Fruit fly (Drosophila melanogaster): ENCODE measurements around the gene EMC6.
A peak's percentile ranks its signal among the peaks of the same experiment; 100 is the strongest.

Gene EMC6

DNA sequence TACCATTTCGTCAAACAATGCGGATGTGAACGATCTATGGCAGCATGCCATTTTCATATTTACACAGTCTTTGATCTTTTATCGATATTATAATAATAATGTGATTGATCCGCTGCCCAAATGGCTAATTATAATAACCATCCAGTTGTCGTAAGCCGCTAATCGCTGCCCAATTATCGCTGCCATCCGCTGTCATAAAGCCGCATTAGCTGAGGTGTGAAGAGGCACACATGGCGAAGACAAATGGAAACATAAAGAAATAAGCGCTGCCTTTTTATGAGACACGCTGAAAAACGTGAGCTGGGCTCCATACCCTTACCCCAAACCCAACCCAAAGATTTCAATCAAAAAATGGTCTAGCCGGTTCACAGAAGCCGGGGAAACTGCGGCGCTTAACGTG lies 12.8 kb downstream of the EMC6 start:
- TF ChIP-seq pdm3 (GFP tag; optimal IDR thresholded peaks at IDR 0.05) (no peak), topi (GFP tag; optimal IDR thresholded peaks at IDR 0.05) (no peak), Lpt (GFP tag; optimal IDR thresholded peaks at IDR 0.05) (no peak), spab (GFP tag; optimal IDR thresholded peaks at IDR 0.05) (no peak), Hr4 (GFP tag; optimal IDR thresholded peaks at IDR 0.05) (no peak), CG6792 (GFP tag; optimal IDR thresholded peaks at IDR 0.05) (no peak), salr (GFP tag; optimal IDR thresholded peaks at IDR 0.05) (no peak), achi (GFP tag; optimal IDR thresholded peaks at IDR 0.05) (no peak), Eip75B (GFP tag; optimal IDR thresholded peaks at IDR 0.05) (no peak), CG6163 (GFP tag; IDR thresholded peaks at IDR 0.05) (no peak), CG31627 (GFP tag; optimal IDR thresholded peaks at IDR 0.05) (no peak), CG11294 (GFP tag; IDR thresholded peaks at IDR 0.05) (no peak), fd59A (GFP tag; optimal IDR thresholded peaks at IDR 0.05) (no peak), CG1621 (tag; optimal IDR thresholded peaks at IDR 0.05) (no peak), CG8632 (GFP tag; optimal IDR thresholded peaks at IDR 0.05) (no peak), Smox (GFP tag; optimal IDR thresholded peaks at IDR 0.05) (no peak), dsx (GFP tag; optimal IDR thresholded peaks at IDR 0.05; ENCODE audit: poor library complexity, severe bottlenecking) (no peak)

dm6 chr3R:25009745-25010446 lies 14.9 kb downstream of the EMC6 start:
- TF ChIP-seq Sox14 (GFP tag; optimal IDR thresholded peaks at IDR 0.05) (peak; percentile 88), CG8319 (GFP tag; optimal IDR thresholded peaks at IDR 0.05) (peak; percentile 33), cyc (GFP tag; optimal IDR thresholded peaks at IDR 0.05) (peak; percentile 68), CG16779 (tag; optimal IDR thresholded peaks at IDR 0.05) (peak; percentile 79), Eip93F (GFP tag; optimal IDR thresholded peaks at IDR 0.05) (no peak), dsx (GFP tag; optimal IDR thresholded peaks at IDR 0.05; ENCODE audit: poor library complexity, severe bottlenecking) (peak; percentile 78), CG34406 (GFP tag; optimal IDR thresholded peaks at IDR 0.05) (peak; percentile 67), CG6276 (GFP tag; optimal IDR thresholded peaks at IDR 0.05) (peak; percentile 94), OdsH (GFP tag; optimal IDR thresholded peaks at IDR 0.05) (peak; percentile 84), Ets21C (GFP tag; optimal IDR thresholded peaks at IDR 0.05) (peak; percentile 37), CG32006 (GFP tag; optimal IDR thresholded peaks at IDR 0.05) (peak; percentile 95), pdm3 (GFP tag; optimal IDR thresholded peaks at IDR 0.05) (peak; percentile 82), acj6 (GFP tag; optimal IDR thresholded peaks at IDR 0.05) (peak; percentile 83), esn (GFP tag; optimal IDR thresholded peaks at IDR 0.05) (no peak), ss (GFP tag; optimal IDR thresholded peaks at IDR 0.05) (peak; percentile 84 to 86), CG6163 (GFP tag; IDR thresholded peaks at IDR 0.05) (peak; percentile 95), spab (GFP tag; optimal IDR thresholded peaks at IDR 0.05) (peak; percentile 85), lz (GFP tag; optimal IDR thresholded peaks at IDR 0.05) (peak; percentile 74), achi (GFP tag; optimal IDR thresholded peaks at IDR 0.05) (peak; percentile 90), CG3032 (tag; optimal IDR thresholded peaks at IDR 0.05) (peak; percentile 87), dac (GFP tag; optimal IDR thresholded peaks at IDR 0.05) (peak; percentile 90), CG6854 (GFP tag; optimal IDR thresholded peaks at IDR 0.05) (peak; percentile 13), CG4318 (GFP tag; optimal IDR thresholded peaks at IDR 0.05) (peak; percentile 89), fd59A (GFP tag; optimal IDR thresholded peaks at IDR 0.05) (peak; percentile 85), Hr38 (GFP tag; optimal IDR thresholded peaks at IDR 0.05) (peak; percentile 20), CG6792 (GFP tag; optimal IDR thresholded peaks at IDR 0.05) (peak; percentile 79), fd85E (GFP tag; optimal IDR thresholded peaks at IDR 0.05) (no peak), salr (GFP tag; optimal IDR thresholded peaks at IDR 0.05) (peak; percentile 82 to 88), Hr4 (GFP tag; optimal IDR thresholded peaks at IDR 0.05) (peak; percentile 93), Eip75B (GFP tag; optimal IDR thresholded peaks at IDR 0.05) (peak; percentile 85), Met (GFP tag; optimal IDR thresholded peaks at IDR 0.05) (peak; percentile 69), CG6808 (GFP tag; optimal IDR thresholded peaks at IDR 0.05) (peak; percentile 87), Lpt (GFP tag; optimal IDR thresholded peaks at IDR 0.05) (peak; percentile 89), eg (GFP tag; IDR thresholded peaks at IDR 0.05) (peak; percentile 94), CG10631 (GFP tag; optimal IDR thresholded peaks at IDR 0.05) (peak; percentile 85), CG8632 (GFP tag; optimal IDR thresholded peaks at IDR 0.05) (peak; percentile 55), fkh (GFP tag; optimal IDR thresholded peaks at IDR 0.05) (no peak), CG11294 (GFP tag; IDR thresholded peaks at IDR 0.05) (peak; percentile 82), topi (GFP tag; optimal IDR thresholded peaks at IDR 0.05) (peak; percentile 69), CG11902 (GFP tag; optimal IDR thresholded peaks at IDR 0.05) (peak; percentile 44), Hr39 (GFP tag; optimal IDR thresholded peaks at IDR 0.05) (peak; percentile 69), Blimp-1 (GFP tag; optimal IDR thresholded peaks at IDR 0.05) (peak; percentile 34), Smox (GFP tag; optimal IDR thresholded peaks at IDR 0.05) (peak; percentile 49), Gug (GFP tag; IDR thresholded peaks at IDR 0.05) (peak; percentile 89)

All from whole organism, prepupa.